Worm (Caenorhabditis elegans) whole organism, late embryonic: Measurements from ENCODE around the gene Y47D3A.31.
A peak's percentile ranks its signal among the peaks of the same experiment; 100 is the strongest.

ENCODE experiments used
- C08G9.2 ChIP-seq: sonication (generic microtip); optimal IDR thresholded peaks from 2 replicates; lab custom pipeline; 2016; ENCODE audit warnings: mild to moderate bottlenecking, missing genetic modification characterization, moderate library complexity, missing compliant biosample characterization
- C38D4.7 ChIP-seq: fragments of 200-800 bp; sonication (Bioruptor generic); optimal IDR thresholded peaks from 2 replicates; lab custom pipeline; 2018; ENCODE audit warnings: mild to moderate bottlenecking, missing genetic modification characterization, moderate library complexity, missing compliant biosample characterization
- K02D7.2 ChIP-seq: sonication (generic microtip); optimal IDR thresholded peaks from 2 replicates; lab custom pipeline; 2017; ENCODE audit warnings: mild to moderate bottlenecking, missing genetic modification characterization, missing compliant biosample characterization
- ama-1 ChIP-seq: fragments of 150-350 bp; optimal IDR thresholded peaks from 2 replicates; lab custom pipeline; 2014
- ceh-14 ChIP-seq: sonication (generic microtip); optimal IDR thresholded peaks from 2 replicates; lab custom pipeline; 2016; ENCODE audit warnings: missing genotype, missing genetic modification characterization, missing compliant biosample characterization
- ceh-24 ChIP-seq: sonication (generic microtip); optimal IDR thresholded peaks from 2 replicates; lab custom pipeline; 2016; ENCODE audit warnings: mild to moderate bottlenecking, missing genetic modification characterization, missing compliant biosample characterization
- ceh-30 ChIP-seq: fragments of 150-350 bp; optimal IDR thresholded peaks from 2 replicates; lab custom pipeline; 2014; ENCODE audit warnings: missing biosample characterization, missing genetic modification characterization
- ceh-31 ChIP-seq: sonication (generic microtip); optimal IDR thresholded peaks from 2 replicates; lab custom pipeline; 2016; ENCODE audit warnings: missing genetic modification characterization, missing compliant biosample characterization
- ceh-34 ChIP-seq: sonication (generic microtip); optimal IDR thresholded peaks from 2 replicates; lab custom pipeline; 2016; ENCODE audit warnings: mild to moderate bottlenecking, missing genetic modification characterization, missing compliant biosample characterization
- ceh-48 ChIP-seq: sonication (generic microtip); optimal IDR thresholded peaks from 2 replicates; lab custom pipeline; 2016; ENCODE audit warnings: missing genetic modification characterization, inconsistent platforms, missing compliant biosample characterization
- ceh-9 ChIP-seq: sonication (generic microtip); optimal IDR thresholded peaks from 2 replicates; lab custom pipeline; 2016; ENCODE audit warnings: mild to moderate bottlenecking, missing genetic modification characterization, inconsistent platforms, missing compliant biosample characterization
- che-1 ChIP-seq: sonication (generic microtip); optimal IDR thresholded peaks from 2 replicates; lab custom pipeline; 2016; ENCODE audit warnings: mild to moderate bottlenecking, missing genetic modification characterization, missing compliant biosample characterization
- dmd-4 ChIP-seq: sonication (generic microtip); optimal IDR thresholded peaks from 2 replicates; lab custom pipeline; 2016; ENCODE audit warnings: borderline replicate concordance, missing genetic modification characterization, missing compliant biosample characterization
- ets-4 ChIP-seq: sonication (generic microtip); optimal IDR thresholded peaks from 2 replicates; lab custom pipeline; 2016; ENCODE audit warnings: missing genetic modification characterization, missing compliant biosample characterization
- fkh-10 ChIP-seq: fragments of 150-350 bp; optimal IDR thresholded peaks from 2 replicates; lab custom pipeline; 2014; ENCODE audit warnings: missing biosample characterization, missing genetic modification reagents, missing genetic modification characterization
- fkh-6 ChIP-seq: sonication (generic microtip); optimal IDR thresholded peaks from 2 replicates; lab custom pipeline; 2016; ENCODE audit warnings: missing genetic modification characterization, missing compliant biosample characterization
- lim-6 ChIP-seq: sonication (generic microtip); optimal IDR thresholded peaks from 2 replicates; lab custom pipeline; 2016; ENCODE audit warnings: missing genetic modification characterization, missing compliant biosample characterization
- lin-11 ChIP-seq: fragments of 200-800 bp; sonication (Bioruptor generic); optimal IDR thresholded peaks from 2 replicates; lab custom pipeline; 2018; ENCODE audit warnings: mild to moderate bottlenecking, missing genetic modification characterization, missing compliant biosample characterization
- madf-2 ChIP-seq: sonication (generic microtip); optimal IDR thresholded peaks from 2 replicates; lab custom pipeline; 2017; ENCODE audit warnings: missing genetic modification characterization, missing compliant biosample characterization
- nfya-1 ChIP-seq: sonication (generic microtip); optimal IDR thresholded peaks from 2 replicates; lab custom pipeline; 2017; ENCODE audit warnings: missing genetic modification characterization, mild to moderate bottlenecking, missing compliant biosample characterization, antibody characterized with exemption, moderate library complexity
- pha-2 ChIP-seq: sonication (generic microtip); optimal IDR thresholded peaks from 2 replicates; lab custom pipeline; 2017; ENCODE audit warnings: mild to moderate bottlenecking, missing genetic modification characterization, missing compliant biosample characterization
- ref-2 ChIP-seq: sonication (generic microtip); optimal IDR thresholded peaks from 2 replicates; lab custom pipeline; 2016; ENCODE audit warnings: missing genetic modification characterization, missing compliant biosample characterization
- sdc-2 ChIP-seq: sonication (generic microtip); optimal IDR thresholded peaks from 2 replicates; lab custom pipeline; 2016; ENCODE audit warnings: missing genotype, missing genetic modification characterization, missing compliant biosample characterization
- sox-2 ChIP-seq: fragments of 200-800 bp; sonication (Bioruptor generic); IDR thresholded peaks from 2 replicates; pipeline ENCODE4 v1.3.6; 2022; ENCODE audit warnings: missing genetic modification reagents, missing genetic modification characterization, missing compliant biosample characterization
- sox-4 ChIP-seq: sonication (generic microtip); optimal IDR thresholded peaks from 2 replicates; lab custom pipeline; 2017; ENCODE audit warnings: mild to moderate bottlenecking, missing genetic modification characterization, inconsistent platforms, missing compliant biosample characterization
- syd-9 ChIP-seq: sonication (generic microtip); optimal IDR thresholded peaks from 2 replicates; lab custom pipeline; 2016; ENCODE audit warnings: mild to moderate bottlenecking, missing genetic modification characterization, moderate library complexity, missing compliant biosample characterization
- tbx-2 ChIP-seq: sonication (generic microtip); optimal IDR thresholded peaks from 2 replicates; lab custom pipeline; 2016; ENCODE audit warnings: missing genetic modification characterization, missing compliant biosample characterization
- unc-3 ChIP-seq, 2 experiments: fragments of 200-800 bp in 1 of 2; sonication (Bioruptor generic) in 1 of 2; sonication (generic microtip) in 1 of 2; conservative IDR thresholded peaks in 1 of 2; optimal IDR thresholded peaks in 1 of 2; 2 replicates each; pipeline versions ENCODE4 v1.3.6 to Lab custom; 2016 to 2022; ENCODE audit warnings: missing compliant biosample characterization in 2 of 2, missing genetic modification characterization in 2 of 2, missing genetic modification reagents in 1 of 2
- unc-42 ChIP-seq: sonication (generic microtip); optimal IDR thresholded peaks from 2 replicates; lab custom pipeline; 2016; ENCODE audit warnings: missing genotype, missing genetic modification characterization, missing compliant biosample characterization
- unc-86 ChIP-seq: sonication (generic microtip); optimal IDR thresholded peaks from 2 replicates; lab custom pipeline; 2016; ENCODE audit warnings: missing genetic modification characterization, missing compliant biosample characterization
- ztf-16 ChIP-seq: sonication (generic microtip); optimal IDR thresholded peaks from 2 replicates; lab custom pipeline; 2017; ENCODE audit warnings: missing genetic modification characterization, missing compliant biosample characterization

The Y47D3A.31 gene

ce11 chrIII:11113845-11114244 is 43.2 kb downstream of the Y47D3A.31 start:
- TF ChIP-seq ceh-9 (tag; lab: Kevin White, UChicago) (no peak), syd-9 (tag; lab: Kevin White, UChicago) (no peak), sox-4 (tag; lab: Kevin White, UChicago) (no peak), ets-4 (tag; lab: Kevin White, UChicago) (no peak), C08G9.2 (no peak), madf-2 (no peak), pha-2 (tag; lab: Kevin White, UChicago) (no peak), unc-3 (GFP tag; conservative IDR thresholded peaks at IDR 0.05; lab: Robert Waterston, UW) (no peak), unc-3 (tag; optimal IDR thresholded peaks at IDR 0.05; lab: Kevin White, UChicago) (no peak), unc-42 (no peak), lin-11 (tag; lab: Kevin White, UChicago) (no peak)

- peak; percentile 42 for TF ChIP-seq tbx-2 (tag; lab: Kevin White, UChicago)
- TF ChIP-seq ceh-31, result peak; percentile 61
- peak; percentile 54 for TF ChIP-seq ets-4 (tag; lab: Kevin White, UChicago)
- TF ChIP-seq dmd-4 (tag; lab: Kevin White, UChicago), result no peak
- TF ChIP-seq C08G9.2, result peak; percentile 41
- TF ChIP-seq, all 69 proteins: peak for 4
Measured at ce11 chrIII:11112718-11113117, 44.3 kb downstream of the Y47D3A.31 start.

- TF ChIP-seq sox-2 (GFP tag; lab: Robert Waterston, UW), result no peak
- TF ChIP-seq ztf-16, result peak; percentile 10
- TF ChIP-seq pha-2 (tag; lab: Kevin White, UChicago), result peak; percentile 15
- peak; percentile 17 for TF ChIP-seq nfya-1 (tag; lab: Kevin White, UChicago)
- TF ChIP-seq ref-2 (tag; lab: Kevin White, UChicago), result peak; percentile 21
- TF ChIP-seq C38D4.7 (GFP tag; lab: Kevin White, UChicago), result no peak
- TF ChIP-seq che-1 (tag; lab: Kevin White, UChicago), result peak; percentile 10
- peak; percentile 1 for TF ChIP-seq unc-42
- no peak for TF ChIP-seq ceh-30 (tag; lab: Kevin White, UChicago)
- TF ChIP-seq ceh-34 (tag; lab: Kevin White, UChicago), result peak; percentile 9
- TF ChIP-seq C08G9.2, result peak; percentile 6
- no peak for TF ChIP-seq ama-1 (lab: Kevin White, UChicago)
- peak; percentile 5 for TF ChIP-seq tbx-2 (tag; lab: Kevin White, UChicago)
- TF ChIP-seq unc-86 (tag; lab: Kevin White, UChicago), result peak; percentile 13
- no peak for TF ChIP-seq sdc-2
- TF ChIP-seq ceh-48 (tag; lab: Kevin White, UChicago), result peak; percentile 21
- TF ChIP-seq ceh-31, result peak; percentile 74
- TF ChIP-seq, all 69 proteins: peak for 12
Measured at ce11 chrIII:11110756-11111155, 46.2 kb downstream of the Y47D3A.31 start.

- TF ChIP-seq ceh-31 (no peak), ceh-14 (tag; lab: Kevin White, UChicago) (no peak), che-1 (tag; lab: Kevin White, UChicago) (no peak), unc-42 (no peak), fkh-6 (tag; lab: Kevin White, UChicago) (no peak), fkh-10 (GFP tag; lab: Kevin White, UChicago) (no peak), ama-1 (lab: Kevin White, UChicago) (no peak), ceh-24 (no peak), lim-6 (tag; lab: Kevin White, UChicago) (no peak), K02D7.2 (tag; lab: Kevin White, UChicago) (no peak), madf-2 (no peak)
Measured at ce11 chrIII:11107327-11107726, 49.7 kb downstream of the Y47D3A.31 start.
